Fruit fly (Drosophila melanogaster) whole organism, pupa: ENCODE measurements around the gene Taf4.

Experiments used
- CG10348 ChIP-seq: fragments of 200-800 bp; sonication (Bioruptor generic); IDR thresholded peaks from 2 replicates; pipeline ENCODE4 v1.3.6; 2022; ENCODE audit warnings: missing biosample characterization, missing genetic modification characterization
- CG12605 ChIP-seq: fragments of 200-800 bp; sonication (Bioruptor generic); IDR thresholded peaks from 2 replicates; pipeline ENCODE4 v1.3.6; 2022; ENCODE audit warnings: missing biosample characterization, missing genetic modification characterization
- CG13204 ChIP-seq: fragments of 200-800 bp; sonication (Bioruptor generic); optimal IDR thresholded peaks from 2 replicates; lab custom pipeline; 2018; ENCODE audit warnings: missing biosample characterization, mild to moderate bottlenecking, missing genetic modification characterization, moderate library complexity
- CG14655 ChIP-seq: fragments of 200-800 bp; sonication (Bioruptor generic); optimal IDR thresholded peaks from 3 replicates; lab custom pipeline; 2017; ENCODE audit warnings: mild to moderate bottlenecking, missing biosample characterization, missing genetic modification reagents, missing genetic modification characterization
- CG15710 ChIP-seq: fragments of 200-800 bp; sonication (Bioruptor generic); optimal IDR thresholded peaks from 2 replicates; lab custom pipeline; 2018; ENCODE audit warnings: missing biosample characterization, mild to moderate bottlenecking, missing genetic modification characterization, moderate library complexity
- CG17806 ChIP-seq: fragments of 200-800 bp; sonication (Bioruptor generic); optimal IDR thresholded peaks from 2 replicates; lab custom pipeline; 2018; ENCODE audit warnings: missing biosample characterization, mild to moderate bottlenecking, missing genetic modification characterization, moderate library complexity
- CG32121 ChIP-seq: fragments of 200-800 bp; sonication (Bioruptor generic); IDR thresholded peaks from 2 replicates; pipeline ENCODE4 v1.3.6; 2022; ENCODE audit warnings: missing biosample characterization, missing genetic modification characterization
- CG34367 ChIP-seq: fragments of 200-800 bp; sonication (Bioruptor generic); optimal IDR thresholded peaks from 2 replicates; lab custom pipeline; 2018; ENCODE audit warnings: missing biosample characterization, mild to moderate bottlenecking, missing genetic modification characterization
- CG4496 ChIP-seq: fragments of 200-800 bp; sonication (Bioruptor generic); IDR thresholded peaks from 3 replicates; pipeline ENCODE4 v1.3.6; 2022; ENCODE audit warnings: missing biosample characterization, missing genetic modification characterization
- CG8159 ChIP-seq: fragments of 200-800 bp; sonication (Bioruptor generic); optimal IDR thresholded peaks from 3 replicates; lab custom pipeline; 2018; ENCODE audit warnings: missing biosample characterization, mild to moderate bottlenecking, missing genetic modification characterization, moderate library complexity
- CG8301 ChIP-seq: fragments of 200-800 bp; sonication (Bioruptor generic); optimal IDR thresholded peaks from 2 replicates; lab custom pipeline; 2018; ENCODE audit warnings: missing biosample characterization, mild to moderate bottlenecking, missing genetic modification characterization
- CG9948 ChIP-seq: fragments of 200-800 bp; sonication (Bioruptor generic); optimal IDR thresholded peaks from 2 replicates; lab custom pipeline; 2018; ENCODE audit warnings: missing biosample characterization, mild to moderate bottlenecking, missing genetic modification characterization, moderate library complexity
- D1 ChIP-seq: fragments of 200-800 bp; sonication (Bioruptor generic); optimal IDR thresholded peaks from 2 replicates; lab custom pipeline; 2018; ENCODE audit warnings: missing biosample characterization, mild to moderate bottlenecking, missing genetic modification characterization, moderate library complexity
- EcR ChIP-seq: fragments of 200-800 bp; sonication (Bioruptor generic); optimal IDR thresholded peaks from 3 replicates; lab custom pipeline; 2019; ENCODE audit warnings: missing biosample characterization, missing genetic modification characterization, mild to moderate bottlenecking, moderate library complexity, missing genetic modification reagents
- Ets98B ChIP-seq: fragments of 200-800 bp; sonication (Bioruptor generic); IDR thresholded peaks from 2 replicates; pipeline ENCODE4 v1.3.6; 2022; ENCODE audit warnings: missing biosample characterization, missing genetic modification characterization
- Pif1A ChIP-seq: fragments of 200-800 bp; sonication (Bioruptor generic); optimal IDR thresholded peaks from 3 replicates; lab custom pipeline; 2016; ENCODE audit warnings: missing biosample characterization, missing genetic modification characterization
- Pif1B ChIP-seq: fragments of 200-800 bp; sonication (Bioruptor generic); optimal IDR thresholded peaks from 3 replicates; lab custom pipeline; 2016; ENCODE audit warnings: missing biosample characterization, missing genetic modification characterization
- Snoo ChIP-seq: fragments of 200-800 bp; sonication (Bioruptor generic); optimal IDR thresholded peaks from 3 replicates; lab custom pipeline; 2017; ENCODE audit warnings: missing biosample characterization, mild to moderate bottlenecking, missing genetic modification characterization, inconsistent platforms
- fd96Ca ChIP-seq: fragments of 200-800 bp; sonication (Bioruptor generic); IDR thresholded peaks from 3 replicates; pipeline ENCODE4 v1.3.6; 2022; ENCODE audit warnings: missing biosample characterization, missing genetic modification characterization
- gl ChIP-seq: fragments of 200-800 bp; sonication (Bioruptor generic); optimal IDR thresholded peaks from 2 replicates; lab custom pipeline; 2018; ENCODE audit warnings: missing biosample characterization, mild to moderate bottlenecking, missing genetic modification characterization
- rn ChIP-seq: fragments of 200-800 bp; sonication (Bioruptor generic); IDR thresholded peaks from 2 replicates; pipeline ENCODE4 v1.3.6; 2022; ENCODE audit warnings: missing biosample characterization, missing genetic modification characterization

The Taf4 gene

DNA sequence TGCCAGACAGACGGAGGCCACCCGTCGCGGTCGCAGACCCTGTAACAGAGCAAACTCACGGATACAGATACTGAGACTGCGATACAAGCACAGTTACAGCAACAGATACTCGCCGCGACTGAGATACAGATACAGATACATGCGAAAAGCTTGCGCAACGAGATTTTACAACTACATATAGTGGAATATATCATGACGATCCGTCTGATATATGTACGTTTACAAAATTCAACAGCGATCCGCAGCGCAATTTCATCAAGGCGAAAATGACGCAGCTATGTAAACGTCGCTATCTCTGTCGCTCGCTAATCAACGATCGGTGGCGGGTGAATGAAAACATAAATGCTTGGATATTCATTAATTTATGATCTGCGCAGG is 37.1 kb downstream of the Taf4 start:
- TF ChIP-seq CG12605 (GFP tag; lab: Robert Waterston, UW), result no peak
- TF ChIP-seq Ets98B (GFP tag; lab: Robert Waterston, UW), result no peak
- TF ChIP-seq rn (GFP tag; lab: Robert Waterston, UW), result no peak
- TF ChIP-seq EcR (GFP tag; lab: Kevin White, UChicago), result peak; percentile 72
- TF ChIP-seq CG10348, result no peak
- TF ChIP-seq CG8301 (tag; lab: Kevin White, UChicago), result no peak
- no peak for TF ChIP-seq Pif1B
- TF ChIP-seq Snoo (tag; lab: Kevin White, UChicago), result no peak
- no peak for TF ChIP-seq CG14655 (GFP tag; lab: Kevin White, UChicago)
- no peak for TF ChIP-seq CG13204 (GFP tag; lab: Kevin White, UChicago)
- TF ChIP-seq CG8159 (tag; lab: Kevin White, UChicago), result no peak
- TF ChIP-seq CG32121 (GFP tag; lab: Robert Waterston, UW), result peak; percentile 43

- TF ChIP-seq fd96Ca (GFP tag; lab: Robert Waterston, UW) (no peak), CG8301 (tag; lab: Kevin White, UChicago) (no peak), CG14655 (GFP tag; lab: Kevin White, UChicago) (no peak), Ets98B (GFP tag; lab: Robert Waterston, UW) (no peak), CG32121 (GFP tag; lab: Robert Waterston, UW) (0 out of 2 replicates have a peak, but pooled peaks have one; percentile 23), Pif1A (GFP tag; lab: Kevin White, UChicago) (no peak), CG8159 (tag; lab: Kevin White, UChicago) (no peak), CG15710 (tag; lab: Kevin White, UChicago) (no peak)
Observed at dm6 chr3L:16150850-16151515, 38.0 kb downstream of the Taf4 start.

DNA sequence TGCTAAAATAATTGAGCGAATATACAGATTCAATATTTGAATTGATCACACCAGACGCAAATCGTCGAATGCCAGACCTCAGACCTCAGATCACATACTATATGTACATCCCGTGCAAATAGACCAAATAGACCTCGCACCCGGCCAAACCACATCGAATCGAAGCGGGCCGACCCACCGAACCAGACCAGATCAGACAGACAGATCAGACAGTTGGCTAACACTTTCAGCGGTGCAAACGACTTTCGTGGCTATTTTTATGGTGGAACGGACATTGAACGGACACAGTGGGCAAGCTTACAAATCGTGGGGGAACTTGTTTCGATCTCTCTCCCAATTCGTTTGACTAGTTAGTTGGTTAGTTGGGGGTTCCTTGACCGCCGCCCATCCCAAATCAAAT is 38.7 kb downstream of the Taf4 start:
- no peak for TF ChIP-seq Pif1A (GFP tag; lab: Kevin White, UChicago)
- TF ChIP-seq gl (tag; lab: Kevin White, UChicago), result no peak
- TF ChIP-seq CG17806 (tag; lab: Kevin White, UChicago), result no peak
- no peak for TF ChIP-seq EcR (GFP tag; lab: Kevin White, UChicago)
- TF ChIP-seq Snoo (tag; lab: Kevin White, UChicago), result no peak
- 0 out of 3 replicates have a peak, but pooled peaks have one; percentile 20 for TF ChIP-seq CG4496
- peak; percentile 39; the same call in 1 of the 2 replicates for TF ChIP-seq Ets98B (GFP tag; lab: Robert Waterston, UW)
- no peak for TF ChIP-seq CG8301 (tag; lab: Kevin White, UChicago)
- TF ChIP-seq, all 21 proteins: peak for 2

dm6 chr3L:16153089-16153488 is 40.1 kb downstream of the Taf4 start:
- TF ChIP-seq Ets98B (GFP tag; lab: Robert Waterston, UW), result peak; percentile 56
- peak; percentile 62 for TF ChIP-seq Pif1A (GFP tag; lab: Kevin White, UChicago)
- no peak for TF ChIP-seq CG9948
- peak; percentile 24 for TF ChIP-seq CG15710 (tag; lab: Kevin White, UChicago)
- no peak for TF ChIP-seq D1 (tag; lab: Kevin White, UChicago)
- no peak for TF ChIP-seq CG10348
- peak; percentile 43 for TF ChIP-seq CG13204 (GFP tag; lab: Kevin White, UChicago)
- peak; percentile 55 for TF ChIP-seq Pif1B
- TF ChIP-seq CG12605 (GFP tag; lab: Robert Waterston, UW), result no peak; the same call in none of the 2 replicates
- TF ChIP-seq CG8301 (tag; lab: Kevin White, UChicago), result no peak
- TF ChIP-seq Snoo (tag; lab: Kevin White, UChicago), result no peak
- TF ChIP-seq gl (tag; lab: Kevin White, UChicago), result peak; percentile 46
- TF ChIP-seq CG4496, result peak; percentile 74
- peak; percentile 34 for TF ChIP-seq CG14655 (GFP tag; lab: Kevin White, UChicago)
- TF ChIP-seq CG8159 (tag; lab: Kevin White, UChicago), result peak; percentile 6
- no peak for TF ChIP-seq fd96Ca (GFP tag; lab: Robert Waterston, UW)
- TF ChIP-seq rn (GFP tag; lab: Robert Waterston, UW), result 0 out of 2 replicates have a peak, but pooled peaks have one; percentile 23
- peak; percentile 64 for TF ChIP-seq CG32121 (GFP tag; lab: Robert Waterston, UW)
- TF ChIP-seq EcR (GFP tag; lab: Kevin White, UChicago), result no peak
- no peak for TF ChIP-seq CG17806 (tag; lab: Kevin White, UChicago)
- TF ChIP-seq CG34367 (tag; lab: Kevin White, UChicago), result no peak

DNA sequence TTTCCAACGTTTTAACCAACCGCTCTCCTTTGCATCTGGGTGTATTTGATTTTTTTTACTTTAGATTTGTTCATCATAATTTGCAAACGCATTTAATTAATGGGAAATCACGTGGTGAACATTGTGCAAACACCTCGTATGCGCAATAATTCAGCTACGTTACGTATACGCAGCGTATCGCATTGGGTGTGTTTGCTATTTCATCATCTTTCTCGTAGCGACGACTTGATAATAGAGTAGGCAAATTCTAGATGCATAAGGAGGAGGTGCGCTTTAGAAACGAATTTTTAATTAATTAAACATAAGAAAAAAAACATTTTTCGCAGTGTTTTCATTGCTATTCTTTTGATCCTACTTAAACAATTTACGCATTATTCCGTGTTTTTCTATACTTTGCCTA is 40.6 kb downstream of the Taf4 start:
- TF ChIP-seq EcR (GFP tag; lab: Kevin White, UChicago) (peak; percentile 3), CG4496 (0 out of 3 replicates have a peak, but pooled peaks have one; percentile 8), gl (tag; lab: Kevin White, UChicago) (no peak)

DNA sequence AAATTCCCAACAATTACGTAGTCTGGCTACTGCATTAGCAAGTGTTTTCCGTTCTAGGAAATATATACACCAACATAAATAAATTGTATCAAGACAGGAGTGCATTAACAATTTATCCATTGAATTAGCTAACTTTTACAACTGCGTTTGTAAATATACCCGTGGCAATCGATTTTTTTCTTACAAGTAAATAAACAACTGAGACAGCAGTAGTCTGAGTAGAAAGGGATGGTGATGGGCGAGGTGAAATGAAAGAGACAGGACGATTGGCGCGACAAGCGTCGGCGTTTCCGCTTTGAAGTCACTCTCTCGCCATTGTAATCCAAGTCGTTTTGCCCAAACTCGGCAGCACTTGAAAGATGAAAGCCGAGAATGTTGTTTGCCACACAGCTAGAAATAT is 42.5 kb downstream of the Taf4 start:
- TF ChIP-seq CG17806 (tag; lab: Kevin White, UChicago) (no peak), CG34367 (tag; lab: Kevin White, UChicago) (no peak), gl (tag; lab: Kevin White, UChicago) (no peak), CG4496 (0 out of 3 replicates have a peak, but pooled peaks have one; percentile 46), CG32121 (GFP tag; lab: Robert Waterston, UW) (no peak)
- TF ChIP-seq, all 21 proteins: peak for 1
